Worm (Caenorhabditis elegans) whole organism, mixed stage, embryonic: Measurements from ENCODE around the gene F08F3.8.

Experiments used
- M03D4.4 ChIP-seq: sonication (generic microtip); optimal IDR thresholded peaks from 2 replicates; lab custom pipeline; 2017; ENCODE audit warnings: mild to moderate bottlenecking, missing genetic modification characterization, missing compliant biosample characterization
- elt-1 ChIP-seq: sonication (generic microtip); optimal IDR thresholded peaks from 2 replicates; lab custom pipeline; 2017; ENCODE audit warnings: missing genetic modification characterization, mild to moderate bottlenecking, missing compliant biosample characterization, antibody characterized with exemption, moderate library complexity, borderline replicate concordance; ENCODE audit not compliant: insufficient read depth
- elt-3 ChIP-seq: fragments of 150-350 bp; optimal IDR thresholded peaks from 2 replicates; lab custom pipeline; 2014; ENCODE audit warnings: missing biosample characterization, missing genetic modification characterization
- hlh-1 ChIP-seq: fragments of 150-350 bp; optimal IDR thresholded peaks from 2 replicates; lab custom pipeline; 2014; ENCODE audit warnings: missing biosample characterization, missing genetic modification reagents, missing genetic modification characterization
- lin-13 ChIP-seq: fragments of 150-350 bp; optimal IDR thresholded peaks from 2 replicates; lab custom pipeline; 2014; ENCODE audit warnings: missing biosample characterization, missing genetic modification characterization
- lsy-2 ChIP-seq: fragments of 150-350 bp; optimal IDR thresholded peaks from 2 replicates; lab custom pipeline; 2014; ENCODE audit warnings: missing biosample characterization, missing genetic modification characterization
- nhr-28 ChIP-seq: fragments of 150-350 bp; optimal IDR thresholded peaks from 2 replicates; lab custom pipeline; 2014; ENCODE audit warnings: missing biosample characterization, missing genetic modification characterization
- nhr-76 ChIP-seq: sonication (generic microtip); optimal IDR thresholded peaks from 2 replicates; lab custom pipeline; 2017; ENCODE audit warnings: missing biosample characterization, missing genetic modification characterization

DNA sequence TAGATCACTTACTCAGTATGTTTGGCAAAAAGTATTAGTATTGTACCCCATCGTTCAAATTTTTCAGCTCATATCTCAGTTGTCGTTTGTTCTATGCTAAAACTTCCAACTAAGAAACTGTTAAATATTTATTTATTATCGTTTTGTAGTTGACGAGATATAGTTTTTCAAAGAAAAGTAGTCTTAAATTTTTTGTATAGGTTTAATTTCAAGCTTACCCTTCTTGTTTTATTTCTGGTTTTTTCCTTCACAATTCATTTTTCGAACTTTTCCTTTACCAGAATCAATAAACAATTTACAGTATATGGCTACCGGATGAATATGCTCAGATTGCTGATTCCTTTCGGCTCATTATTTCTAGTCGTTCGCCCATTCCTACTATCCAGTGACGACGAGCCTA lies 13.4 kb upstream of the F08F3.8 start, which contains the start of gene F08F3.1:
- TF ChIP-seq nhr-28 (tag; lab: Kevin White, UChicago) (no peak), hlh-1 (tag; lab: Kevin White, UChicago) (no peak), lsy-2 (tag; lab: Kevin White, UChicago) (no peak), M03D4.4 (no peak), elt-3 (tag; lab: Kevin White, UChicago) (no peak), elt-1 (tag; lab: Kevin White, UChicago) (no peak), lin-13 (tag; lab: Kevin White, UChicago) (no peak), nhr-76 (no peak)
